Fruit fly (Drosophila melanogaster) S2 (cell line): Measurements from ENCODE around the gene Gorab.

ENCODE experiments used
- CG8478 ChIP-seq: fragments of >200 bp; optimal IDR thresholded peaks from 2 replicates; lab custom pipeline; 2018
- CTCF ChIP-seq, 2 experiments: fragments of >200 bp; optimal IDR thresholded peaks; 2 replicates each; lab custom pipeline; 2018

Gorab gene

dm6 chr3L:17444569-17444968 is 15.9 kb upstream of the Gorab start:
- TF ChIP-seq CTCF (optimal IDR thresholded peaks at IDR 0.05; lab: Kevin White, UChicago) (no peak), CG8478 (lab: Kevin White, UChicago) (no peak)

dm6 chr3L:17441602-17442001 is 13.0 kb upstream of the Gorab start:
- TF ChIP-seq CG8478 (lab: Kevin White, UChicago) (no peak), CTCF (optimal IDR thresholded peaks at IDR 0.05; lab: Kevin White, UChicago) (no peak)

- no peak for TF ChIP-seq CG8478 (lab: Kevin White, UChicago)
- no peak for TF ChIP-seq CTCF (optimal IDR thresholded peaks at IDR 0.05; lab: Kevin White, UChicago)
Observed at dm6 chr3L:17438872-17439495, 10.3 kb upstream of the Gorab start, which contains the start of gene CG18265. Gene CG18265 (plus strand): TSS chr3L:17439401.

- TF ChIP-seq CTCF (optimal IDR thresholded peaks at IDR 0.05; lab: Kevin White, UChicago), result no peak
- no peak for TF ChIP-seq CG8478 (lab: Kevin White, UChicago)
Observed at dm6 chr3L:17436331-17436730, 7.7 kb upstream of the Gorab start, which contains the start of gene CG12229. Gene CG12229 (minus strand): TSS chr3L:17436431.

- TF ChIP-seq CG8478 (lab: Kevin White, UChicago), result no peak
- TF ChIP-seq CTCF (optimal IDR thresholded peaks at IDR 0.05; lab: Kevin White, UChicago), result no peak
Observed at dm6 chr3L:17433555-17433954, 4.9 kb upstream of the Gorab start, which contains the start of the genes Coq4 and CG32176. Gene Coq4 (minus strand): TSS chr3L:17433621. Gene CG32176 (plus strand): TSS chr3L:17433868.

- TF ChIP-seq CG8478 (lab: Kevin White, UChicago) (no peak), CTCF (optimal IDR thresholded peaks at IDR 0.05; lab: Kevin White, UChicago) (no peak)
Observed at dm6 chr3L:17432947-17433346, 4.3 kb upstream of the Gorab start, which contains the start of gene frc. Gene frc (minus strand): TSS chr3L:17433190.

dm6 chr3L:17430957-17431585 is 2.4 kb upstream of the Gorab start:
- TF ChIP-seq CG8478 (lab: Kevin White, UChicago) (no peak), CTCF (optimal IDR thresholded peaks at IDR 0.05; lab: Kevin White, UChicago) (no peak)

- no peak for TF ChIP-seq CG8478 (lab: Kevin White, UChicago)
- TF ChIP-seq CTCF (optimal IDR thresholded peaks at IDR 0.05; lab: Kevin White, UChicago), result no peak
Observed at dm6 chr3L:17430390-17430789, 1.8 kb upstream of the Gorab start.

- TF ChIP-seq CTCF (optimal IDR thresholded peaks at IDR 0.05; lab: Kevin White, UChicago) (no peak), CG8478 (lab: Kevin White, UChicago) (no peak)
Observed at dm6 chr3L:17427013-17427412, 1.6 kb downstream of the Gorab start, which contains the start of gene Polr3G. Gene Polr3G (minus strand): TSS chr3L:17427130.

- no peak for TF ChIP-seq CTCF (optimal IDR thresholded peaks at IDR 0.05; lab: Kevin White, UChicago)
- no peak for TF ChIP-seq CG8478 (lab: Kevin White, UChicago)
Observed at dm6 chr3L:17425132-17425713, 3.4 kb downstream of the Gorab start, which contains the start of the genes Sec3 and COX7B. Gene Sec3 (minus strand): TSS chr3L:17425217. Gene COX7B (plus strand): TSS chr3L:17425477.

dm6 chr3L:17421319-17421718 is 7.3 kb downstream of the Gorab start, which contains the start of gene blot:
Gene blot (minus strand): TSS chr3L:17421514.
- no peak for TF ChIP-seq CG8478 (lab: Kevin White, UChicago)
- TF ChIP-seq CTCF (optimal IDR thresholded peaks at IDR 0.05; lab: Kevin White, UChicago), result no peak

dm6 chr3L:17420610-17421194 is 7.9 kb downstream of the Gorab start:
- TF ChIP-seq CTCF (optimal IDR thresholded peaks at IDR 0.05; lab: Kevin White, UChicago), result no peak

- TF ChIP-seq CG8478 (lab: Kevin White, UChicago), result no peak
- TF ChIP-seq CTCF (optimal IDR thresholded peaks at IDR 0.05; lab: Kevin White, UChicago), result no peak
Observed at dm6 chr3L:17419103-17419741, 9.4 kb downstream of the Gorab start.
